Worm (Caenorhabditis elegans) whole organism, L3 larva: ENCODE data around the gene C14A4.12.

ENCODE experiments used
- ama-1 ChIP-seq: fragments of 150-350 bp; optimal IDR thresholded peaks from 2 replicates; lab custom pipeline; 2018
- elt-2 ChIP-seq: sonication (generic microtip); optimal IDR thresholded peaks from 2 replicates; lab custom pipeline; 2016; ENCODE audit warnings: missing genetic modification reagents, mild to moderate bottlenecking, missing genetic modification characterization, missing compliant biosample characterization
- nhr-11 ChIP-seq: fragments of 150-350 bp; optimal IDR thresholded peaks from 2 replicates; lab custom pipeline; 2014; ENCODE audit warnings: missing biosample characterization, missing genetic modification characterization
- nhr-237 ChIP-seq: fragments of 150-350 bp; optimal IDR thresholded peaks from 2 replicates; lab custom pipeline; 2014; ENCODE audit warnings: missing biosample characterization, missing genetic modification characterization
- ztf-4 ChIP-seq: fragments of 150-350 bp; optimal IDR thresholded peaks from 2 replicates; lab custom pipeline; 2014; ENCODE audit warnings: missing biosample characterization, missing genetic modification characterization

DNA sequence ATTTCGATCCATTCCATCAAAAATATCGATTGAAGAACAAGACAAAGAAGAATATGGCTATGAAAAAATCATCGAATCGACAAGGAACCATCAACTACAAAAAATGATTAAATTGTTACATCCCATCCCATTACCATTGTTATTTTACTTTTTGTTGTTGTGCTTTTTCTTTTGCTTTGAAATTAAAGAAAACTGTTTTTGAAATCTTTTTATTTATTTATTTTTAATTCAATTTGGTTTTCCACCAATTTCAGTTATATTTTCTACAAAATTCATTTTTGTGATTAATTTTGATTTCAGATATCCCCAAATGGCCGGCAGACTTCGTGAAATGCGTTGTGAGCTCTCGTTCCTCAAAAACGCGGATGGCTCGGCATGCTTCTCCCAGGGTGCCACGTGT lies 20.4 kb upstream of the C14A4.12 start, which contains the start of gene crn-5:
- no peak for TF ChIP-seq nhr-237 (tag; lab: Kevin White, UChicago)
- no peak for TF ChIP-seq ama-1
- TF ChIP-seq nhr-11 (tag; lab: Kevin White, UChicago), result no peak
- TF ChIP-seq ztf-4 (tag; lab: Kevin White, UChicago), result no peak
- no peak for TF ChIP-seq elt-2 (tag; lab: Kevin White, UChicago)
